Worm (Caenorhabditis elegans): ENCODE data around the gene ZK742.7.

- TF ChIP-seq C16A3.4 (tag; optimal IDR thresholded peaks at IDR 0.05) (no peak), unc-130 (tag; optimal IDR thresholded peaks at IDR 0.05) (no peak), mab-9 (GFP tag; IDR thresholded peaks at IDR 0.05) (no peak), mef-2 (tag; optimal IDR thresholded peaks at IDR 0.05) (no peak), vab-15 (tag; optimal IDR thresholded peaks at IDR 0.05) (no peak), ces-1 (GFP tag; optimal IDR thresholded peaks at IDR 0.05) (no peak), pqm-1 (tag; optimal IDR thresholded peaks at IDR 0.05) (no peak), mep-1 (tag; optimal IDR thresholded peaks at IDR 0.05) (no peak), aly-2 (tag; optimal IDR thresholded peaks at IDR 0.05) (no peak), ama-1 (optimal IDR thresholded peaks at IDR 0.05) (no peak)
These were observed 12.4 kb downstream of the ZK742.7 start for ce11 chrV:7810591-7810990.

Data from whole organism, L1 larva.